Worm (Caenorhabditis elegans): ENCODE data around the gene rpn-3.

DNA sequence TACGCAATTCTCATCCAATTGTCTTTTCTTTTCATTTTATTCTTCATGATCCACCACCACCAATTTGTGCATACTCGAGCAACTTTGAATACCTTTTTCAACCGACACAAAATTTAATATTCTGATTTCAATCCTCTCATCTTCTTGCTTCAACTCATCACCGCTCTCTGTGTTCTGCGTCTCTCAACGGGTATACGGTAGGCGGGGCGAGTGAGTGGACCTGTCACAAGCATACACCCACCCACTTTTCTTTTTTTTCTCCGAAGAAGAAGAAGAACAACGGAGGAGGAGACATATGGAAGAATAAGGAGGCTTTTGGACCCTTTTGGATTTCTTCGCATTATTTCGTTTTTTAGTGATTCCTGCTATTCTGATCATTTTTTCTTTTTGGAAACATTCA lies 14.3 kb downstream of the rpn-3 start:
- TF ChIP-seq hmbx-1 (tag; optimal IDR thresholded peaks at IDR 0.05): no peak
- no peak for TF ChIP-seq ceh-36 (tag; optimal IDR thresholded peaks at IDR 0.05)
- no peak for TF ChIP-seq ama-1 (optimal IDR thresholded peaks at IDR 0.05)
- no peak for TF ChIP-seq tbx-11 (GFP tag; IDR thresholded peaks at IDR 0.05)
- TF ChIP-seq tra-4 (tag; optimal IDR thresholded peaks at IDR 0.05): no peak
- no peak for TF ChIP-seq flt-1 (GFP tag; IDR thresholded peaks at IDR 0.05)
- no peak for TF ChIP-seq hnd-1 (tag; optimal IDR thresholded peaks at IDR 0.05)
- no peak for TF ChIP-seq pes-1 (GFP tag; IDR thresholded peaks at IDR 0.05)
- TF ChIP-seq tbx-37 (GFP tag; conservative IDR thresholded peaks at IDR 0.05): no peak
- TF ChIP-seq scrt-1 (GFP tag; IDR thresholded peaks at IDR 0.05): no peak
- no peak for TF ChIP-seq F13C5.2 (tag; optimal IDR thresholded peaks at IDR 0.05)
- no peak for TF ChIP-seq ets-7 (tag; optimal IDR thresholded peaks at IDR 0.05)
- no peak for TF ChIP-seq ceh-13 (GFP tag; optimal IDR thresholded peaks at IDR 0.05)
